Fruit fly (Drosophila melanogaster) whole organism, wandering third instar larva: ENCODE data around the gene CG13002.
A peak's percentile ranks its signal among the peaks of the same experiment; 100 is the strongest.

Source experiments
- Abd-B ChIP-seq: fragments of >200 bp; optimal IDR thresholded peaks from 2 replicates; lab custom pipeline; 2017; ENCODE audit warnings: missing biosample characterization, missing genetic modification characterization
- CrebA ChIP-seq: fragments of 200-800 bp; sonication (Bioruptor generic); optimal IDR thresholded peaks from 2 replicates; lab custom pipeline; 2016; ENCODE audit warnings: missing biosample characterization, mild to moderate bottlenecking, missing genetic modification characterization, borderline replicate concordance
- Dif ChIP-seq: fragments of 200-275, 200-300 bp; sonication (Bioruptor generic); optimal IDR thresholded peaks from 2 replicates; lab custom pipeline; 2018; ENCODE audit warnings: missing biosample characterization, missing genetic modification characterization; ENCODE audit not compliant: partially characterized antibody
- HLH106 ChIP-seq: fragments of 200-800 bp; optimal IDR thresholded peaks from 3 replicates; lab custom pipeline; 2019; ENCODE audit warnings: missing biosample characterization, mild to moderate bottlenecking, missing genetic modification characterization, moderate library complexity
- Hr83 ChIP-seq: fragments of 200-300 bp; sonication (Bioruptor generic); optimal IDR thresholded peaks from 2 replicates; lab custom pipeline; 2016; ENCODE audit warnings: missing biosample characterization, mild to moderate bottlenecking, missing genetic modification characterization, moderate library complexity; ENCODE audit not compliant: poor library complexity, severe bottlenecking
- Jra ChIP-seq: sonication (Bioruptor generic); optimal IDR thresholded peaks from 2 replicates; lab custom pipeline; 2016; ENCODE audit warnings: missing biosample characterization, missing genetic modification characterization
- Mio ChIP-seq: sonication (Bioruptor generic); optimal IDR thresholded peaks from 2 replicates; lab custom pipeline; 2016; ENCODE audit warnings: missing biosample characterization, missing genetic modification characterization
- OdsH ChIP-seq: fragments of 200-800 bp; sonication (Bioruptor generic); optimal IDR thresholded peaks from 2 replicates; lab custom pipeline; 2016; ENCODE audit warnings: missing biosample characterization, mild to moderate bottlenecking, missing genetic modification characterization
- Rel ChIP-seq, 2 experiments: fragments of 200-800 bp; sonication (Bioruptor generic) in 1 of 2; optimal IDR thresholded peaks; 2 replicates in 1 of 2; 3 replicates in 1 of 2; lab custom pipeline; 2016 to 2019; ENCODE audit warnings: mild to moderate bottlenecking in 2 of 2, missing biosample characterization in 2 of 2, missing genetic modification characterization in 2 of 2, moderate library complexity in 1 of 2
- Sp1 ChIP-seq: fragments of 200-800 bp; sonication (Bioruptor generic); optimal IDR thresholded peaks from 3 replicates; lab custom pipeline; 2019; ENCODE audit warnings: missing biosample characterization, mild to moderate bottlenecking, missing genetic modification characterization, moderate library complexity
- Vsx2 ChIP-seq: fragments of 200-300, 225-300 bp; sonication (Bioruptor generic); optimal IDR thresholded peaks from 2 replicates; lab custom pipeline; 2018; ENCODE audit warnings: missing biosample characterization, missing genetic modification characterization; ENCODE audit not compliant: partially characterized antibody
- br ChIP-seq: fragments of 200-800 bp; sonication (Bioruptor generic); optimal IDR thresholded peaks from 2 replicates; lab custom pipeline; 2016; ENCODE audit warnings: missing biosample characterization, missing genetic modification characterization
- brk ChIP-seq: fragments of 200-800 bp; sonication (Bioruptor generic); optimal IDR thresholded peaks from 2 replicates; lab custom pipeline; 2016; ENCODE audit warnings: missing biosample characterization, mild to moderate bottlenecking, missing genetic modification characterization
- dl ChIP-seq, 2 experiments: fragments of 175-275, 200-275 bp in 1 of 2; fragments of 200-275 bp in 1 of 2; sonication (Bioruptor generic); optimal IDR thresholded peaks; lab custom pipeline; 2018; ENCODE audit warnings: mild to moderate bottlenecking in 2 of 2, missing biosample characterization in 2 of 2, missing genetic modification characterization in 2 of 2, moderate library complexity in 2 of 2; ENCODE audit not compliant: partially characterized antibody in 2 of 2, insufficient read depth in 1 of 2
- dmrt93B ChIP-seq: fragments of 200-800 bp; sonication (Bioruptor generic); optimal IDR thresholded peaks from 2 replicates; lab custom pipeline; 2018; ENCODE audit warnings: missing biosample characterization, mild to moderate bottlenecking, missing genetic modification characterization
- dsf ChIP-seq: sonication (Bioruptor generic); optimal IDR thresholded peaks from 2 replicates; lab custom pipeline; 2016; ENCODE audit warnings: missing biosample characterization, missing genetic modification characterization, borderline replicate concordance
- ey ChIP-seq: fragments of 200-800 bp; sonication (Bioruptor generic); optimal IDR thresholded peaks from 2 replicates; lab custom pipeline; 2016; ENCODE audit warnings: missing biosample characterization, missing genetic modification characterization
- foxo ChIP-seq, 2 experiments: fragments of 200-800 bp; sonication (Bioruptor generic); optimal IDR thresholded peaks; 2 replicates in 1 of 2; 3 replicates in 1 of 2; lab custom pipeline; 2016 to 2017; ENCODE audit warnings: missing biosample characterization in 2 of 2, missing genetic modification characterization in 2 of 2
- fru ChIP-seq: fragments of 200-800 bp; sonication (Bioruptor generic); optimal IDR thresholded peaks from 3 replicates; lab custom pipeline; 2016; ENCODE audit warnings: missing biosample characterization, mild to moderate bottlenecking, missing genetic modification characterization
- h ChIP-seq: fragments of 200-800 bp; sonication (Bioruptor generic); optimal IDR thresholded peaks from 3 replicates; lab custom pipeline; 2016; ENCODE audit warnings: missing biosample characterization, mild to moderate bottlenecking, missing genetic modification characterization
- pan ChIP-seq: fragments of >200 bp; optimal IDR thresholded peaks from 2 replicates; lab custom pipeline; 2017
- psq ChIP-seq: fragments of 200-800 bp; sonication (Bioruptor generic); optimal IDR thresholded peaks from 3 replicates; lab custom pipeline; 2017; ENCODE audit warnings: missing biosample characterization, mild to moderate bottlenecking, missing genetic modification characterization, moderate library complexity
- rgr ChIP-seq: fragments of 200-800 bp; sonication (Bioruptor generic); optimal IDR thresholded peaks from 3 replicates; lab custom pipeline; 2016; ENCODE audit warnings: missing biosample characterization, mild to moderate bottlenecking, missing genetic modification characterization
- sage ChIP-seq: fragments of 200-800 bp; sonication (Bioruptor generic); optimal IDR thresholded peaks from 2 replicates; lab custom pipeline; 2016; ENCODE audit warnings: missing biosample characterization, mild to moderate bottlenecking, missing genetic modification characterization
- tai ChIP-seq: sonication (Bioruptor generic); optimal IDR thresholded peaks from 2 replicates; lab custom pipeline; 2016; ENCODE audit warnings: missing biosample characterization, missing genetic modification characterization
- usp ChIP-seq: fragments of >200 bp; optimal IDR thresholded peaks from 2 replicates; lab custom pipeline; 2017; ENCODE audit warnings: missing biosample characterization, missing genetic modification characterization
- woc ChIP-seq: sonication (Bioruptor generic); optimal IDR thresholded peaks from 2 replicates; lab custom pipeline; 2016; ENCODE audit warnings: missing biosample characterization, mild to moderate bottlenecking, missing genetic modification characterization

The CG13002 gene

DNA sequence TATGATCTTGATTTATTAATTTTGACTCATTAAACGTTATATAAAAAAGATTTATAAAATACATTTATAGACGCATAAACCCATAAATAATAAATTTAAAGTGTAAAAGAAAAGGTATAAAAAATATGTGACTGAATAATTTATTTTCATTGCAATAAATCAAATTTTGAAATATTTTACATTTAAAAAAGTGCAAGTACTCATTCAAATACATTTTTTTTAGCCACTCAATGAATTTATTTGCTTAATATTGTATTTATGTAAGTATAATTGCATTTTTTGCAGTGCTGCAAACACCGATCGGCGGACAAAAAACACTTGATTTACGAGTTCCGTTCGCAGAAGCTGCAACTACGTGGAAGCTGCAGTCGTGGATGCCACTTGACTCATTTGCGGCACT lies 29.9 kb upstream of the CG13002 start:
- TF ChIP-seq Jra (GFP tag; lab: Kevin White, UChicago) (no peak), dsf (GFP tag; lab: Kevin White, UChicago) (no peak), Vsx2 (no peak), usp (GFP tag; lab: Kevin White, UChicago) (no peak), Rel (GFP tag; optimal IDR thresholded peaks at IDR 0.05; lab: Kevin White, UChicago) (no peak), Rel (tag; optimal IDR thresholded peaks at IDR 0.05; lab: Kevin White, UChicago) (no peak)
- TF ChIP-seq, all 38 proteins: peak for 0

DNA sequence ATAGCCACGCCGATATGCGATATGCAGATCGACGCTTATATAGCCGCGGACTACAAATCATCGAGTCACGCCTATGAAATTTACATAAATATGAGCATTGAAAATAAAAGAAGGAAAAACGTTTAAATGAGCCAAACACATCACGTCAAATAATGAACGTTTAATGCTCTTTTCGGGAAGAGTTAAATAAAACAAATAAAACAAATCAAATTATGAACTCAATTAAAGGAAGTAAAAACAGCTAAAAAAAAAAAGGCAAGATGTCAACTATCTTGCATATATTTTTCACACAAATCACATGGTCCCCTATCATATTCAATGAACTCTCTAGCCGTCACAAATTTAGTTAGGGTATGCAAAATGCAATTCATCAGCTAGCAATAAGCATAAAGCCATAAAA lies 22.0 kb upstream of the CG13002 start:
- TF ChIP-seq usp (GFP tag; lab: Kevin White, UChicago) (no peak), Hr83 (GFP tag; lab: Kevin White, UChicago) (no peak), h (GFP tag; lab: Kevin White, UChicago) (no peak), fru (GFP tag; lab: Kevin White, UChicago) (no peak), Mio (GFP tag; lab: Kevin White, UChicago) (no peak)

DNA sequence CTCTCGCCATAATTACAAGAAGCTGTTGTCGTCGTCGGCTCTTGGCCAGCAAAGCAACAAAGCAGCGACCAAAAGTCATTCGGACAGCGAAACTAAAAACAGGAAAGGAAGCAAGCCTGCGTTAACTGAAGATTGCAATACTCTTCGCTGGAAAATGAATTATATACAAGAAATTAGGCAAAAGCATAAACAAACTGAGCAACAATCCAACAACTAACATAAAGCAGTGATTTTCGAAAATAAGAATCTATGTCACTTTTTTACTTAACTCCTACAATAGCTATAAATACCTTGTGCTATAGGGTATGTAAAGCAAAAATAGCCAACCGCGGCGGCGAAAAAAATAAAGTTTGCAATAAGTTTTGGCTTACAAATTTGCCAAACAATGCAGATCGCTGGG lies 17.8 kb upstream of the CG13002 start:
- TF ChIP-seq foxo (GFP tag; optimal IDR thresholded peaks at IDR 0.05; lab: Kevin White, UChicago) (peak in 1 of 2 experiments; percentile 14), Abd-B (GFP tag; lab: Kevin White, UChicago) (no peak), h (GFP tag; lab: Kevin White, UChicago) (peak; percentile 29), CrebA (GFP tag; lab: Kevin White, UChicago) (no peak), OdsH (GFP tag; lab: Kevin White, UChicago) (peak; percentile 34), usp (GFP tag; lab: Kevin White, UChicago) (no peak), ey (GFP tag; lab: Kevin White, UChicago) (peak; percentile 41), tai (GFP tag; lab: Kevin White, UChicago) (no peak), HLH106 (tag; lab: Kevin White, UChicago) (peak; percentile 18), fru (GFP tag; lab: Kevin White, UChicago) (peak; percentile 55), woc (GFP tag; lab: Kevin White, UChicago) (no peak), br (peak; percentile 23), Dif (GFP tag; lab: Kevin White, UChicago) (no peak)

DNA sequence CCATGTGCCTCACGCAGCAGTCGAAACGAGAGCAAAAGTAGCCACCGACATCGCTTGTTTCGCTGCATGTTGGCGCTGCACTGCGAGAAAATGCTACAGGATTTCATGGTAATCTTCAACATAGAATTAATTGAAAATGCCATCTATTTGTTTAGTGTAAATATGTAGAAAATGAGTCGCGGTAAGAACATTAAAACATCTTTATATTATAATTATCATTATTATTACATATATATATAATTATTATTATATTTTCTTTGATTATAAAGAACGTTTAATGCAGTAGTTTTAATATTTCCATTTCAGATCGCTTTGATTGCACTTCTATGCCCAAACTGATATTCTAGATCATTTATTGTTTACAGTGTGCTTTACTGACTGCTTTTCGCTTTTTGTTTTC lies 16.6 kb upstream of the CG13002 start:
- no peak for TF ChIP-seq dl (GFP tag; optimal IDR thresholded peaks at IDR 0.05; lab: Kevin White, UChicago; ENCODE audit: insufficient read depth in 1 of 2, partially characterized antibody in 2 of 2)
- peak; percentile 23 for TF ChIP-seq HLH106 (tag; lab: Kevin White, UChicago)
- TF ChIP-seq psq (GFP tag; lab: Kevin White, UChicago): peak; percentile 19
- TF ChIP-seq Sp1: peak; percentile 33
- TF ChIP-seq dmrt93B (GFP tag; lab: Kevin White, UChicago): peak; percentile 12

DNA sequence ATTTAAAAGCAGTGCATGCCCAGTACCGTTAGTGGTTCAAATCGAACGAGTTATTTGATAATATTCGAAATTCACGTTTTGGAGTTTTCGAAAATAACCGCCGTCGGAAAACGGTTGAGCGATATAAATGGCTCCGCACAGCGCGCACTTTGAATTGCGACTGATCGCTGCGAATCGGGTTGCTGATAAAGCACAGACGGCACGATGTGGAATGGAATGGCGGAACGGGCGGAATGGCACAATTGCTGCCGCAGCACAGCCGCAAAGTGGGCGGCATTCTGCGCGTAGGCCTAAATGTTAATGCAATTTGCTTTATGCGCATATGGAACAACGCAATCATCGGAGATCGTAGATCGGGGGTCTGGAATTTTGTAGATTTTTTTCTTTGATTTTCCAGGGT lies 14.9 kb upstream of the CG13002 start:
- TF ChIP-seq woc (GFP tag; lab: Kevin White, UChicago) (no peak), pan (lab: Kevin White, UChicago) (no peak), brk (GFP tag; lab: Kevin White, UChicago) (no peak), Vsx2 (no peak), OdsH (GFP tag; lab: Kevin White, UChicago) (no peak), Abd-B (GFP tag; lab: Kevin White, UChicago) (no peak), sage (GFP tag; lab: Kevin White, UChicago) (no peak), Jra (GFP tag; lab: Kevin White, UChicago) (no peak), psq (GFP tag; lab: Kevin White, UChicago) (no peak), Hr83 (GFP tag; lab: Kevin White, UChicago) (no peak), usp (GFP tag; lab: Kevin White, UChicago) (no peak), Mio (GFP tag; lab: Kevin White, UChicago) (no peak), dl (GFP tag; optimal IDR thresholded peaks at IDR 0.05; lab: Kevin White, UChicago; ENCODE audit: insufficient read depth in 1 of 2, partially characterized antibody in 2 of 2) (no peak)

DNA sequence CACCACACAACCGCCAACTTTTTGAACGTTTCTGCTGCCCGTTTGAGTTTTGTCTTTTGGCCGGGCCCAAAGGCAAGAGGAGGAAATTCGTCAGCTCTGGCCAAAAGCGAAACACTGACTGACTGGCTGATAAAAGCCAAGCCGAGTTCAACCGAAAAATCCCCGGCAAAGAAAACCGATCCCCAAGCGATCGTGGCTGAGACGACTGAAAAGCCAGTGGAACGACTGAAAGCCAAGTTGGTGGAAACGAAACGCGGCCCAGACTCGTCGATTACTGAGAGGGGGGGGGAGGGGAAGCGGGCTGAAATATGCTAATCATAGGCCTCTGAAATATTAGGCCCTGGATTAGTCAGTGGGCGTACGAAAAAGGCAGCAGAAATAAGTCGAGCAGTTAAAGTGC lies 13.2 kb upstream of the CG13002 start, which contains the start of gene CG13003:
Gene CG13003 (minus strand): TSS at position 120 of the 400 bp plus-strand sequence.
- TF ChIP-seq Jra (GFP tag; lab: Kevin White, UChicago) (no peak), tai (GFP tag; lab: Kevin White, UChicago) (no peak), Mio (GFP tag; lab: Kevin White, UChicago) (no peak), fru (GFP tag; lab: Kevin White, UChicago) (no peak), Abd-B (GFP tag; lab: Kevin White, UChicago) (no peak), Vsx2 (no peak), dl (GFP tag; optimal IDR thresholded peaks at IDR 0.05; lab: Kevin White, UChicago; ENCODE audit: insufficient read depth in 1 of 2, partially characterized antibody in 2 of 2) (no peak), Rel (GFP tag; optimal IDR thresholded peaks at IDR 0.05; lab: Kevin White, UChicago) (no peak), Rel (tag; optimal IDR thresholded peaks at IDR 0.05; lab: Kevin White, UChicago) (peak; percentile 87), rgr (GFP tag; lab: Kevin White, UChicago) (no peak)
- TF ChIP-seq, all 38 proteins: peak for 1
